Worm (Caenorhabditis elegans) whole organism, young adult: Measurements from ENCODE around the gene Y61B8A.6.

Experiments used
- F37B4.10 ChIP-seq: fragments of 200-800 bp; sonication (Bioruptor generic); IDR thresholded peaks from 2 replicates; pipeline ENCODE4 v1.3.6; 2022; ENCODE audit warnings: missing genetic modification characterization, missing compliant biosample characterization
- T07F8.4 ChIP-seq: sonication (generic microtip); optimal IDR thresholded peaks from 2 replicates; lab custom pipeline; 2016; ENCODE audit warnings: mild to moderate bottlenecking, missing genetic modification characterization, moderate library complexity, missing compliant biosample characterization
- ama-1 ChIP-seq, 3 experiments: fragments of 150-350 bp in 1 of 3; sonication (generic microtip) in 2 of 3; optimal IDR thresholded peaks; 2 replicates each; lab custom pipeline; 2014 to 2018; ENCODE audit warnings: missing biosample characterization in 2 of 3, missing genetic modification characterization in 2 of 3, missing genetic modification reagents in 2 of 3
- dpl-1 ChIP-seq: fragments of 150-350 bp; optimal IDR thresholded peaks from 2 replicates; lab custom pipeline; 2014; ENCODE audit warnings: missing biosample characterization, missing genetic modification reagents, missing genetic modification characterization
- ekl-4 ChIP-seq: fragments of 200-800 bp; sonication (Bioruptor generic); IDR thresholded peaks from 2 replicates; pipeline ENCODE4 v1.3.6; 2022; ENCODE audit warnings: missing genetic modification reagents, missing genetic modification characterization, missing compliant biosample characterization
- mes-4 ChIP-seq: sonication (generic microtip); optimal IDR thresholded peaks from 2 replicates; lab custom pipeline; 2016; ENCODE audit warnings: missing genotype, missing genetic modification characterization, missing compliant biosample characterization
- snpc-4 ChIP-seq, 5 experiments: fragments of 150-350 bp in 1 of 5; sonication (generic microtip) in 4 of 5; optimal IDR thresholded peaks; 2 replicates each; lab custom pipeline; 2014 to 2018; ENCODE audit warnings: missing genetic modification characterization in 5 of 5, missing biosample characterization in 3 of 5, antibody characterized with exemption in 2 of 5, mild to moderate bottlenecking in 2 of 5, missing compliant biosample characterization in 2 of 5, missing genotype in 2 of 5, moderate library complexity in 2 of 5, missing genetic modification reagents in 1 of 5
- unc-62 ChIP-seq: fragments of 150-350 bp; optimal IDR thresholded peaks from 2 replicates; lab custom pipeline; 2014; ENCODE audit warnings: missing biosample characterization, missing genetic modification reagents, missing genetic modification characterization

DNA sequence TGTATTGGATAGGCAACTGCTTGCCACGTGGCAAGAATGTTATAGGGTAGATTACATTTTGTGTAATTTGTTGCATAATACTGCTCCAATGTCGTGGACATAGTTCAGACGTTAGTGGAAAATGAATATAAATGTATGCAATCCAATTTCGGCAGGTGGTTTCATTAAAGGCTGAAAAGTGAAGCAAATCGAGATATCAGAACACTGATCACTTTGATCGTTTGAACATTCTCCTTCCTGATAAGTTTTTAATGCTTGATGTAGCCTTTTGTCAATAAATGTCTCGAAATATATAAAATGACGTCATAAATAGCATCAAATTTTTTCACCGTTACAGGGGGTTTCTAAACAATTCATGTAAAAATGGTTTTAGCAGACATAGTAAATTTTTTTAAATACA, 31.4 kb upstream of the Y61B8A.6 start, which contains the start of gene srh-109:
- no peak for TF ChIP-seq mes-4 (tag; lab: Kevin White, UChicago)
- no peak for TF ChIP-seq ama-1 (optimal IDR thresholded peaks at IDR 0.05; lab: Kevin White, UChicago)
- TF ChIP-seq ama-1 (GFP tag; optimal IDR thresholded peaks at IDR 0.05; lab: Kevin White, UChicago) = no peak
- TF ChIP-seq T07F8.4 = no peak
- TF ChIP-seq snpc-4 (GFP tag; optimal IDR thresholded peaks at IDR 0.05; lab: Kevin White, UChicago) = no peak
- no peak for TF ChIP-seq snpc-4 (tag; optimal IDR thresholded peaks at IDR 0.05; lab: Kevin White, UChicago)
- no peak for TF ChIP-seq ekl-4 (GFP tag; lab: Robert Waterston, UW)
- no peak for TF ChIP-seq F37B4.10 (GFP tag; lab: Robert Waterston, UW)
- no peak for TF ChIP-seq unc-62
- no peak for TF ChIP-seq dpl-1 (GFP tag; lab: Kevin White, UChicago)
